Worm (Caenorhabditis elegans): ENCODE measurements around the gene C16C8.10.

- TF ChIP-seq nhr-237 (tag; optimal IDR thresholded peaks at IDR 0.05) (no peak), peb-1 (tag; optimal IDR thresholded peaks at IDR 0.05) (no peak), unc-62 (GFP tag; optimal IDR thresholded peaks at IDR 0.05) (no peak), nhr-6 (tag; optimal IDR thresholded peaks at IDR 0.05) (no peak), nhr-77 (tag; optimal IDR thresholded peaks at IDR 0.05) (no peak), nhr-23 (tag; optimal IDR thresholded peaks at IDR 0.05) (no peak), aly-2 (tag; optimal IDR thresholded peaks at IDR 0.05) (no peak), egl-27 (tag; optimal IDR thresholded peaks at IDR 0.05) (no peak), lsy-2 (tag; optimal IDR thresholded peaks at IDR 0.05) (peak in 1 of 2 experiments; percentile 49), ztf-1 (GFP tag; conservative IDR thresholded peaks at IDR 0.05) (no peak), ama-1 (optimal IDR thresholded peaks at IDR 0.05) (no peak), zag-1 (tag; optimal IDR thresholded peaks at IDR 0.05) (peak; percentile 9), nhr-25 (tag; optimal IDR thresholded peaks at IDR 0.05) (no peak)
Measured at ce11 chrII:3428158-3428704, 36.2 kb downstream of the C16C8.10 start.

All from whole organism, L2 larva.